Fruit fly (Drosophila melanogaster) whole organism, wandering third instar larva: Measurements from ENCODE around the gene CG2652.

Experiments
- CrebA ChIP-seq: fragments of 200-800 bp; sonication (Bioruptor generic); optimal IDR thresholded peaks from 2 replicates; lab custom pipeline; 2016; ENCODE audit warnings: missing biosample characterization, mild to moderate bottlenecking, missing genetic modification characterization, borderline replicate concordance
- Dif ChIP-seq: fragments of 200-275, 200-300 bp; sonication (Bioruptor generic); optimal IDR thresholded peaks from 2 replicates; lab custom pipeline; 2018; ENCODE audit warnings: missing biosample characterization, missing genetic modification characterization; ENCODE audit not compliant: partially characterized antibody
- Hr78 ChIP-seq: fragments of >200 bp; optimal IDR thresholded peaks from 2 replicates; lab custom pipeline; 2017; ENCODE audit warnings: missing biosample characterization, missing genetic modification characterization
- Hr83 ChIP-seq: fragments of 200-300 bp; sonication (Bioruptor generic); optimal IDR thresholded peaks from 2 replicates; lab custom pipeline; 2016; ENCODE audit warnings: missing biosample characterization, mild to moderate bottlenecking, missing genetic modification characterization, moderate library complexity; ENCODE audit not compliant: poor library complexity, severe bottlenecking
- Myc ChIP-seq: fragments of >200 bp; optimal IDR thresholded peaks from 2 replicates; lab custom pipeline; 2017
- Vsx2 ChIP-seq: fragments of 200-300, 225-300 bp; sonication (Bioruptor generic); optimal IDR thresholded peaks from 2 replicates; lab custom pipeline; 2018; ENCODE audit warnings: missing biosample characterization, missing genetic modification characterization; ENCODE audit not compliant: partially characterized antibody
- brk ChIP-seq: fragments of 200-800 bp; sonication (Bioruptor generic); optimal IDR thresholded peaks from 2 replicates; lab custom pipeline; 2016; ENCODE audit warnings: missing biosample characterization, mild to moderate bottlenecking, missing genetic modification characterization
- foxo ChIP-seq, 2 experiments: fragments of 200-800 bp; sonication (Bioruptor generic); optimal IDR thresholded peaks; 2 replicates in 1 of 2; 3 replicates in 1 of 2; lab custom pipeline; 2016 to 2017; ENCODE audit warnings: missing biosample characterization in 2 of 2, missing genetic modification characterization in 2 of 2
- fru ChIP-seq: fragments of 200-800 bp; sonication (Bioruptor generic); optimal IDR thresholded peaks from 3 replicates; lab custom pipeline; 2016; ENCODE audit warnings: missing biosample characterization, mild to moderate bottlenecking, missing genetic modification characterization
- h ChIP-seq: fragments of 200-800 bp; sonication (Bioruptor generic); optimal IDR thresholded peaks from 3 replicates; lab custom pipeline; 2016; ENCODE audit warnings: missing biosample characterization, mild to moderate bottlenecking, missing genetic modification characterization
- jim ChIP-seq: fragments of 175-275, 200-325 bp; sonication (Bioruptor generic); optimal IDR thresholded peaks from 2 replicates; lab custom pipeline; 2016; ENCODE audit warnings: missing biosample characterization, mild to moderate bottlenecking, missing genetic modification characterization
- pan ChIP-seq: fragments of >200 bp; optimal IDR thresholded peaks from 2 replicates; lab custom pipeline; 2017
- psq ChIP-seq: fragments of 200-800 bp; sonication (Bioruptor generic); optimal IDR thresholded peaks from 3 replicates; lab custom pipeline; 2017; ENCODE audit warnings: missing biosample characterization, mild to moderate bottlenecking, missing genetic modification characterization, moderate library complexity
- usp ChIP-seq: fragments of >200 bp; optimal IDR thresholded peaks from 2 replicates; lab custom pipeline; 2017; ENCODE audit warnings: missing biosample characterization, missing genetic modification characterization

DNA sequence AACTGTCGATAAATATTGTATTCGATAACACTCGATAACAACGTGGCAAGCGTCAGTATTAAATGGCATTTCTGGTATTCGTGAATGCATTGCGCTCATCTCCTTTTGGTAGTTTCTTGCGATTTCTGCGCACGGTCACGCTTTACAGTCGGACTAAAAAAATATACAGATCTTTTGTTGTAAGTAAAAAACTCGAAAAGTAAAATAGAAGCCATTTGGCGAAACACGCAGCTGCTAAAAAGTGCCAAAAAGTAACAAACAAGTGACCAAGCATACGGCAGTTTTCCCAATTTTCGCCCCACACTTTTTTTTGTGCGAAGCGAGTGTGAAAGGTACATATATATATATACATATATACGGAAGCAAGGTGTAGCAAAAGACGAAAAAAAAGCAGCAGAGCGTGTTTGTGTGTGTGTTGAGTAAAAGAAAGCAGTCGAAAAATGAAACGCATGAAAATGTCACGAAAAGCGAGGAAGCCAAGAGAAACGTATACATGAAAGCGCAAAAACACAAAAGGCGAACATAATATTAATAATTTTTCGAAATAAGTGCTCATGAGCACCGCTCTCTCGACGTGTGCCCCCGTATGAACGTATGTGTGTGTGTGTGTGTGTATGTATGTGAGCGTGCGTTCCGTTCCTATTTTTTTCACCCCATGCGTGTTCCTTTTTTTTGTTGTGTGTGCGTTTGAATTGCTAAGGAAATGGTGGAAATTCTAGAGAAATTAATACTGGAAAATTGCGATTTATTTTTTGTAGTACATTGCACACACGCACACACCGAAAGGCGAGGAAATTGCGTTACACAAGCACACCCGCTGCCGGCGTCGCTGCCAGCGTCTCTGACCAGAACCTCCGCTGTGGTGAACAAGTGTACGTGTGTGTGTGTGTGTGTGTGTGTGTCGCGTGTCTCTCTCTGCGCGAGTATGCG lies 48.6 kb downstream of the CG2652 start, which contains the start of gene sgg:
- no peak for TF ChIP-seq fru (GFP tag; lab: Kevin White, UChicago)
- no peak for TF ChIP-seq Dif (GFP tag; lab: Kevin White, UChicago)
- TF ChIP-seq usp (GFP tag; lab: Kevin White, UChicago) = no peak
- no peak for TF ChIP-seq foxo (GFP tag; optimal IDR thresholded peaks at IDR 0.05; lab: Kevin White, UChicago)
- no peak for TF ChIP-seq pan (lab: Kevin White, UChicago)
- no peak for TF ChIP-seq Vsx2 (GFP tag; lab: Kevin White, UChicago)
- TF ChIP-seq Myc (lab: Kevin White, UChicago) = no peak
- no peak for TF ChIP-seq Hr78 (GFP tag; lab: Kevin White, UChicago)
- no peak for TF ChIP-seq jim (GFP tag; lab: Kevin White, UChicago)
- TF ChIP-seq h = peak; percentile 66
- TF ChIP-seq psq (GFP tag; lab: Kevin White, UChicago) = peak; percentile 64
- TF ChIP-seq brk (GFP tag; lab: Kevin White, UChicago) = no peak
- TF ChIP-seq CrebA (GFP tag; lab: Kevin White, UChicago) = no peak
- peak; percentile 22 for TF ChIP-seq Hr83 (GFP tag; lab: Kevin White, UChicago)
